Worm (Caenorhabditis elegans) whole organism, L2 larva: ENCODE results near the gene lin-22.

ENCODE experiments used
- C34F6.9 ChIP-seq: fragments of 150-350 bp; optimal IDR thresholded peaks from 2 replicates; lab custom pipeline; 2014; ENCODE audit warnings: missing biosample characterization, missing genetic modification characterization
- R02D3.7 ChIP-seq: fragments of 150-350 bp; optimal IDR thresholded peaks from 2 replicates; lab custom pipeline; 2014; ENCODE audit warnings: missing biosample characterization, missing genetic modification characterization
- Y55F3AM.14 ChIP-seq: fragments of 200-800 bp; sonication (Bioruptor generic); optimal IDR thresholded peaks from 2 replicates; lab custom pipeline; 2018; ENCODE audit warnings: mild to moderate bottlenecking, missing genetic modification characterization, missing compliant biosample characterization
- ZK546.5 ChIP-seq: sonication (generic microtip); optimal IDR thresholded peaks from 2 replicates; lab custom pipeline; 2017; ENCODE audit warnings: missing biosample characterization, missing genetic modification characterization
- alr-1 ChIP-seq: fragments of 150-350 bp; optimal IDR thresholded peaks from 2 replicates; lab custom pipeline; 2014; ENCODE audit warnings: missing biosample characterization, missing genetic modification characterization
- ama-1 ChIP-seq: fragments of 150-350 bp; optimal IDR thresholded peaks from 2 replicates; lab custom pipeline; 2018; ENCODE audit warnings: inconsistent platforms
- ceh-16 ChIP-seq: fragments of 150-350 bp; optimal IDR thresholded peaks from 2 replicates; lab custom pipeline; 2014; ENCODE audit warnings: missing biosample characterization, missing genetic modification characterization
- ceh-82 ChIP-seq: fragments of 150-350 bp; optimal IDR thresholded peaks from 2 replicates; lab custom pipeline; 2014; ENCODE audit warnings: missing biosample characterization, missing genetic modification characterization
- crh-2 ChIP-seq: sonication (generic microtip); optimal IDR thresholded peaks from 2 replicates; lab custom pipeline; 2017; ENCODE audit warnings: missing biosample characterization, missing genetic modification characterization
- egl-27 ChIP-seq: sonication (generic microtip); optimal IDR thresholded peaks from 3 replicates; lab custom pipeline; 2017; ENCODE audit warnings: missing biosample characterization, missing genetic modification reagents, missing genetic modification characterization
- elt-1 ChIP-seq: fragments of 150-350 bp; optimal IDR thresholded peaks from 2 replicates; lab custom pipeline; 2014; ENCODE audit warnings: missing biosample characterization, missing genetic modification characterization
- elt-3 ChIP-seq: sonication (generic microtip); optimal IDR thresholded peaks from 2 replicates; lab custom pipeline; 2017; ENCODE audit warnings: missing biosample characterization, missing genetic modification characterization
- fos-1 ChIP-seq: fragments of 150-350 bp; optimal IDR thresholded peaks from 2 replicates; lab custom pipeline; 2014; ENCODE audit warnings: missing biosample characterization, missing genetic modification characterization
- lin-11 ChIP-seq: fragments of 150-350 bp; sonication (generic microtip); optimal IDR thresholded peaks from 2 replicates; lab custom pipeline; 2014; ENCODE audit warnings: missing biosample characterization, missing genetic modification characterization, inconsistent platforms, mixed read lengths
- lin-13 ChIP-seq: fragments of 150-350 bp; optimal IDR thresholded peaks from 2 replicates; lab custom pipeline; 2014; ENCODE audit warnings: missing biosample characterization, missing genetic modification reagents, missing genetic modification characterization
- mbf-1 ChIP-seq: sonication (generic microtip); optimal IDR thresholded peaks from 2 replicates; lab custom pipeline; 2017; ENCODE audit warnings: missing biosample characterization, missing genetic modification characterization
- mdl-1 ChIP-seq, 2 experiments: fragments of 150-350 bp in 1 of 2; sonication (generic microtip) in 1 of 2; optimal IDR thresholded peaks; 2 replicates each; lab custom pipeline; 2017; ENCODE audit warnings: missing biosample characterization in 2 of 2, missing genetic modification characterization in 2 of 2
- nhr-10 ChIP-seq: sonication (generic microtip); optimal IDR thresholded peaks from 2 replicates; lab custom pipeline; 2017; ENCODE audit warnings: missing biosample characterization, missing genetic modification characterization
- nhr-129 ChIP-seq: fragments of 150-350 bp; optimal IDR thresholded peaks from 2 replicates; lab custom pipeline; 2014; ENCODE audit warnings: missing biosample characterization, missing genetic modification characterization
- nhr-21 ChIP-seq: fragments of 150-350 bp; optimal IDR thresholded peaks from 2 replicates; lab custom pipeline; 2014; ENCODE audit warnings: missing biosample characterization, missing genetic modification characterization
- nhr-237 ChIP-seq: fragments of 150-350 bp; optimal IDR thresholded peaks from 2 replicates; lab custom pipeline; 2014; ENCODE audit warnings: missing biosample characterization, missing genetic modification characterization
- nhr-25 ChIP-seq: fragments of 150-350 bp; sonication (generic microtip); optimal IDR thresholded peaks from 3 replicates; lab custom pipeline; 2014; ENCODE audit warnings: missing biosample characterization, missing genetic modification characterization
- nhr-6 ChIP-seq: fragments of 150-350 bp; optimal IDR thresholded peaks from 2 replicates; lab custom pipeline; 2014; ENCODE audit warnings: missing biosample characterization, missing genetic modification characterization
- nhr-77 ChIP-seq: fragments of 150-350 bp; optimal IDR thresholded peaks from 2 replicates; lab custom pipeline; 2014; ENCODE audit warnings: missing biosample characterization, missing genetic modification characterization
- peb-1 ChIP-seq: fragments of 150-350 bp; optimal IDR thresholded peaks from 2 replicates; lab custom pipeline; 2014; ENCODE audit warnings: missing biosample characterization, missing genetic modification characterization
- sem-4 ChIP-seq: fragments of 150-350 bp; optimal IDR thresholded peaks from 2 replicates; lab custom pipeline; 2014; ENCODE audit warnings: missing biosample characterization, missing genetic modification reagents, missing genetic modification characterization
- skn-1 ChIP-seq: sonication (generic microtip); optimal IDR thresholded peaks from 2 replicates; lab custom pipeline; 2017; ENCODE audit warnings: missing biosample characterization, missing genetic modification characterization
- sma-9 ChIP-seq, 2 experiments: fragments of 150-350 bp in 1 of 2; sonication (generic microtip) in 1 of 2; optimal IDR thresholded peaks; 2 replicates each; lab custom pipeline; 2014 to 2016; ENCODE audit warnings: missing genetic modification characterization in 2 of 2, mild to moderate bottlenecking in 1 of 2, missing biosample characterization in 1 of 2, missing compliant biosample characterization in 1 of 2, missing genetic modification reagents in 1 of 2, moderate library complexity in 1 of 2
- snpc-4 ChIP-seq: fragments of 150-350 bp; optimal IDR thresholded peaks from 2 replicates; lab custom pipeline; 2014; ENCODE audit warnings: missing biosample characterization, missing genetic modification characterization
- unc-39 ChIP-seq: fragments of 150-350 bp; optimal IDR thresholded peaks from 2 replicates; lab custom pipeline; 2014; ENCODE audit warnings: missing biosample characterization, missing genetic modification characterization
- unc-55 ChIP-seq: fragments of 150-350 bp; sonication (generic microtip); optimal IDR thresholded peaks from 3 replicates; lab custom pipeline; 2014; ENCODE audit warnings: missing biosample characterization, missing genetic modification reagents, missing genetic modification characterization
- zag-1 ChIP-seq: fragments of 150-350 bp; optimal IDR thresholded peaks from 2 replicates; lab custom pipeline; 2014; ENCODE audit warnings: missing biosample characterization, missing genetic modification characterization
- ztf-1 ChIP-seq: fragments of 200-800 bp; sonication (Bioruptor generic); conservative IDR thresholded peaks from 2 replicates; pipeline ENCODE4 v1.3.6; 2022; ENCODE audit warnings: missing genetic modification characterization, missing compliant biosample characterization
- ztf-11 ChIP-seq: sonication (generic microtip); optimal IDR thresholded peaks from 2 replicates; lab custom pipeline; 2017; ENCODE audit warnings: missing biosample characterization, missing genetic modification characterization

lin-22 gene

DNA sequence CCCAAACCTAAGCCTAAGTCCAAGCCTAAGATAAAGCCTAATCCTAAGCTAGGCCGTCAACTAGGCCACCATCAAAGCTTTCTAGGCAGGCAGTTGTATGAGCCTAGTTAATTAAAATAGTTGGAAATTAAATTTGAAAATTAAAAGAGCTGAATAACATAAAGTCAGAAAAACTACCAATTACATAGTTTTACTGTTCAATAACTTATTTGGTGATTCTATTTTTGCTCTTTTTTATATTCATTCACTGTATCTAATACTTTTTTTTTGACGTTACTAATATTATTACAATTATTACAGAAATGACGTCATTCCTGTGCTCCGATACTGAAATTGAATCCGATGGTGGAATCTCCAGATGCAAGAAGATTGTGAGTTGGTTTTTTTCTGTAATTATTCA is at the start of gene lin-22:
lin-22 (plus strand) TSS at position 301 of the 400 bp plus-strand sequence.
- TF ChIP-seq ZK546.5 (tag; lab: Kevin White, UChicago) (no peak), unc-55 (GFP tag; lab: Kevin White, UChicago) (no peak), elt-1 (tag; lab: Kevin White, UChicago) (no peak), skn-1 (tag; lab: Kevin White, UChicago) (no peak), mdl-1 (tag; optimal IDR thresholded peaks at IDR 0.05; lab: Kevin White, UChicago) (no peak), elt-3 (tag; lab: Kevin White, UChicago) (no peak), sma-9 (GFP tag; optimal IDR thresholded peaks at IDR 0.05; lab: Kevin White, UChicago) (no peak), sma-9 (tag; optimal IDR thresholded peaks at IDR 0.05; lab: Kevin White, UChicago) (no peak), ceh-82 (tag; lab: Kevin White, UChicago) (no peak), unc-39 (tag; lab: Kevin White, UChicago) (no peak), ztf-11 (tag; lab: Kevin White, UChicago) (no peak), alr-1 (tag; lab: Kevin White, UChicago) (no peak), lin-13 (GFP tag; lab: Kevin White, UChicago) (no peak), C34F6.9 (tag; lab: Kevin White, UChicago) (no peak), nhr-10 (tag; lab: Kevin White, UChicago) (no peak), nhr-129 (tag; lab: Kevin White, UChicago) (no peak), peb-1 (tag; lab: Kevin White, UChicago) (no peak), ama-1 (lab: Kevin White, UChicago) (no peak), mbf-1 (tag; lab: Kevin White, UChicago) (no peak)
- TF ChIP-seq, all 48 proteins: peak for 0

DNA sequence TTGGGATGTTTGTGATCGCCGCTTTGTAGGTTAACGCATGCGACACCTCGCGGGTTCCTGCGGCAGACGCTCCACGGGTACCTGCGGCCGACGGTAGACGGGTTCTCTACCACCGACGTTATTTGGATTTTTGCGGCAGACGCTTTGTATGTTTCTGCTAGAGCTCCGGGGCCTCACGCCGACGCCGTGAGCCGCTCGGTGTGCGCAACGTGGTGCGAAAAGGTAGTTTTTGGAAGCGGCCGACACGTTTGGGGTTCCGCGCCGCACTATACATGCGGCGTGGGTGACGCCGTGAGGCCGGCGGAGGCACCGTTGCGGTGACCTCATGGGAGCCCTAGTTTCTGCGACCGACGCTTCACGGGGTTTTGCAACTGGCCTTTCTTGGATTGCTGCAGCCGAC is 48.5 kb upstream of the lin-22 start:
- TF ChIP-seq lin-11 (tag; lab: Kevin White, UChicago): no peak
- TF ChIP-seq nhr-25 (tag; lab: Kevin White, UChicago): no peak
- TF ChIP-seq egl-27: no peak
- no peak for TF ChIP-seq nhr-21
- no peak for TF ChIP-seq ama-1 (lab: Kevin White, UChicago)
- no peak for TF ChIP-seq unc-55 (GFP tag; lab: Kevin White, UChicago)
- TF ChIP-seq mdl-1 (tag; optimal IDR thresholded peaks at IDR 0.05; lab: Kevin White, UChicago): no peak

DNA sequence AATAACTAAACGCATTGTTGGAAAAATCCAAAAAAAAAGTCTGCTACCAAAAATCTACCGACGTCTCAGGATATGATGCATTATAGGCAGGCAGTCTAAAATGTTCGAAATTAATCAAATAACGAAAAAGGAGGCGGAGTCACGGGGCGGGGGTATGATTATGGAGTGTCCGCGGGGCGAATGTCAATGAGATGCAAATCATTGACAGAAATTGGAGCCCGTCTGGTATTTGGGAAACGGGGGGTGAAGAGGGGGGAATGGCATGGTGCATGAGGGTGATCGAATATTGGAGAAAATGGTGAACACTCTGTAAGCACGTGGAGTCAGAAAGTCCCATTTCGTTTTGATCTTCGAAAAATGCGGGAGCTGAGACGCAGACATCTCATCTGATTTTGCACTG is 41.2 kb upstream of the lin-22 start, which contains the start of gene lad-2:
lad-2 (minus strand) TSS at position 101 of the 400 bp plus-strand sequence.
- TF ChIP-seq C34F6.9 (tag; lab: Kevin White, UChicago) (no peak), nhr-6 (tag; lab: Kevin White, UChicago) (no peak), zag-1 (tag; lab: Kevin White, UChicago) (no peak), nhr-237 (tag; lab: Kevin White, UChicago) (no peak), elt-3 (tag; lab: Kevin White, UChicago) (no peak)

DNA sequence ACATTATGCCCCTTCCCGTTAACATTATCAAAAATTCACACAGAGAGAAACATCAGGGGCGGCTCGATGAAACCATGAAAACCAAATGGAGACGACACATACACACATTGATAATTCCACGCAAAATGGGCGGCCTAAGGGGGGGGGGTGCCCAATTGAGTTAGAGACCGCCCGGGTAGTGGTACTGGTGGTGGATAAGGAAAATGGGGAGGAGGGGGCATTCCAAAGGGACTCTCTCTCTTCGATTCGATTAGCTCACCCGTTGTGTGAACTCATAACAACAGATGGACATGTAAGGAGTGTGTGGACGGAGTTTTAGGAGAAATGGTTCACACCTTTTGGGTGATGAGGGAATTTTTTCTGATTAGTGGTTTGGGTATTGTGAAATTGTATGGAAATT is 37.1 kb upstream of the lin-22 start:
- TF ChIP-seq nhr-6 (tag; lab: Kevin White, UChicago): no peak
- no peak for TF ChIP-seq ztf-1 (GFP tag; lab: Robert Waterston, UW)
- no peak for TF ChIP-seq ceh-16 (tag; lab: Kevin White, UChicago)
- no peak for TF ChIP-seq lin-13 (GFP tag; lab: Kevin White, UChicago)
- no peak for TF ChIP-seq nhr-77 (tag; lab: Kevin White, UChicago)
- TF ChIP-seq nhr-21: no peak

DNA sequence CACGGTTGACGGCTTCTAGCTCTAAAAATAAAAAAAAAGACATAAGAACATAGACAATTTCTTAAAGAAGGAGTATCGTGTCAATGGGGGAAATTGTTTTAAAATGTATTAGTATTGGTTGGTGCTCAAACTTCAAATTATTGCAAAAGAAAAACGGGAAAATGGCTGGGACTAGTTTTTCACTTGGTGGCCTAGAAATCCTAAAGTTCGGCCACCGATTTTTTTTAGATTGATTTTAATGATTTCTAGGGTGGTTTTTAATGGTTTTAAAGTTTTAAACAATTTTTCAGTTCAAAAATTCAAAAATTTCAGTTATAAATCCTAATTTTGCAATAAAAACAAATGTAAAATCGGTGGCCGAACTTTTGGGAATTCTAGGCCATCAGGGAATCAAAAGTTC is 32.8 kb upstream of the lin-22 start:
- no peak for TF ChIP-seq elt-3 (tag; lab: Kevin White, UChicago)
- no peak for TF ChIP-seq alr-1 (tag; lab: Kevin White, UChicago)
- TF ChIP-seq fos-1 (tag; lab: Kevin White, UChicago): no peak
- TF ChIP-seq ceh-16 (tag; lab: Kevin White, UChicago): no peak
- no peak for TF ChIP-seq skn-1 (tag; lab: Kevin White, UChicago)
- TF ChIP-seq R02D3.7 (tag; lab: Kevin White, UChicago): no peak
- no peak for TF ChIP-seq crh-2
- no peak for TF ChIP-seq lin-11 (tag; lab: Kevin White, UChicago)
- TF ChIP-seq snpc-4: no peak
- TF ChIP-seq ztf-1 (GFP tag; lab: Robert Waterston, UW): no peak
- no peak for TF ChIP-seq peb-1 (tag; lab: Kevin White, UChicago)
- no peak for TF ChIP-seq sem-4 (tag; lab: Kevin White, UChicago)
- no peak for TF ChIP-seq ztf-11 (tag; lab: Kevin White, UChicago)
- TF ChIP-seq nhr-6 (tag; lab: Kevin White, UChicago): no peak
- no peak for TF ChIP-seq Y55F3AM.14 (GFP tag; lab: Kevin White, UChicago)
